Worm (Caenorhabditis elegans): ENCODE results near the gene inx-11.

DNA sequence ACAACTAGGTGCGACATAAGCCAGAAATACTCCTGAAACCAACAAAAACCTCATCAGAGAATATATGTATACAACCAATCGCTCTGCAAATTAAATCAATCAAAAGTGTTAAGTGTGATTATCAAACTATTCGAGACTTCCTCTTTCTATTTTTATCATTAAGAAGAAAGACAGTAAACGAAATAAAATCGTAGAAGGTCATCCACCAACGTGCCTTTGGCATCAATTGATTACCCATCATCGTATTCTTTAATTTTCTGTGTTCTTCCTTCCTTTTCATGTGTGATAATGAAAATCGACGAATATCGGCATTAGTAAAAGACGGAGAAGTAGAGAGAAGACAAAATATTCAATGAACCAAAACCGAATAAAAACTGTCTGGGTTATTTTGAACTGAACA, 24.9 kb downstream of the inx-11 start:
- TF ChIP-seq ceh-9 (tag; optimal IDR thresholded peaks at IDR 0.05) (no peak), ceh-28 (tag; optimal IDR thresholded peaks at IDR 0.05) (no peak), skn-1 (tag; optimal IDR thresholded peaks at IDR 0.05) (no peak), nfya-1 (tag; optimal IDR thresholded peaks at IDR 0.05; ENCODE audit: insufficient read depth) (no peak), fkh-2 (tag; optimal IDR thresholded peaks at IDR 0.05) (no peak), ceh-82 (tag; optimal IDR thresholded peaks at IDR 0.05) (no peak), zag-1 (tag; optimal IDR thresholded peaks at IDR 0.05) (no peak)
